Fruit fly (Drosophila melanogaster) whole organism, embryonic: ENCODE results near the gene CG5968.

Experiments used
- Abd-B ChIP-seq: fragments of 200-800 bp; sonication (Bioruptor generic); optimal IDR thresholded peaks from 2 replicates; lab custom pipeline; 2018; ENCODE audit warnings: missing biosample characterization, mild to moderate bottlenecking, missing genetic modification characterization, moderate library complexity
- Asciz ChIP-seq: fragments of 200-800 bp; sonication (Bioruptor generic); optimal IDR thresholded peaks from 2 replicates; lab custom pipeline; 2017; ENCODE audit warnings: missing biosample characterization, mild to moderate bottlenecking, missing genetic modification characterization, missing genetic modification reagents
- Atf6 ChIP-seq: fragments of 200-800 bp; sonication (Bioruptor generic); IDR thresholded peaks from 2 replicates; pipeline ENCODE4 v1.3.6; 2022; ENCODE audit warnings: missing biosample characterization, missing genetic modification characterization
- CG10462 ChIP-seq: fragments of 200-800 bp; sonication (Bioruptor generic); optimal IDR thresholded peaks from 2 replicates; lab custom pipeline; 2016; ENCODE audit warnings: missing biosample characterization, missing genetic modification characterization
- CG11696 ChIP-seq: fragments of 200-800 bp; sonication (Bioruptor generic); IDR thresholded peaks from 2 replicates; pipeline ENCODE4 v1.3.6; 2022; ENCODE audit warnings: missing biosample characterization, missing genetic modification characterization
- CG13296 ChIP-seq: fragments of 200-800 bp; sonication (Bioruptor generic); optimal IDR thresholded peaks from 3 replicates; lab custom pipeline; 2018; ENCODE audit warnings: missing biosample characterization, mild to moderate bottlenecking, missing genetic modification characterization
- CG14710 ChIP-seq: fragments of 200-800 bp; sonication (Bioruptor generic); optimal IDR thresholded peaks from 3 replicates; lab custom pipeline; 2019; ENCODE audit warnings: missing biosample characterization, mild to moderate bottlenecking, missing genetic modification characterization, moderate library complexity
- CG15514 ChIP-seq: fragments of 200-800 bp; sonication (Bioruptor generic); optimal IDR thresholded peaks from 3 replicates; lab custom pipeline; 2017; ENCODE audit warnings: missing biosample characterization, missing genetic modification characterization, mild to moderate bottlenecking, moderate library complexity, missing genetic modification reagents
- CG18599 ChIP-seq: fragments of 200-800 bp; sonication (Bioruptor generic); optimal IDR thresholded peaks from 3 replicates; lab custom pipeline; 2017; ENCODE audit warnings: missing biosample characterization, missing genetic modification characterization, mild to moderate bottlenecking, moderate library complexity, missing genetic modification reagents
- CG2116 ChIP-seq: fragments of 200-800 bp; sonication (Bioruptor generic); optimal IDR thresholded peaks from 3 replicates; lab custom pipeline; 2018; ENCODE audit warnings: missing biosample characterization, mild to moderate bottlenecking, missing genetic modification characterization
- CG2120 ChIP-seq: fragments of 200-800 bp; sonication (Bioruptor generic); optimal IDR thresholded peaks from 3 replicates; lab custom pipeline; 2016; ENCODE audit warnings: missing biosample characterization, missing genetic modification characterization
- CG2678 ChIP-seq: fragments of 200-800 bp; sonication (Bioruptor generic); optimal IDR thresholded peaks from 3 replicates; lab custom pipeline; 2019; ENCODE audit warnings: missing biosample characterization, mild to moderate bottlenecking, missing genetic modification characterization, moderate library complexity
- CG31365 ChIP-seq: fragments of 200-800 bp; sonication (Bioruptor generic); optimal IDR thresholded peaks from 2 replicates; lab custom pipeline; 2018; ENCODE audit warnings: missing biosample characterization, mild to moderate bottlenecking, missing genetic modification characterization
- CG32767 ChIP-seq: fragments of 200-800 bp; sonication (Bioruptor generic); IDR thresholded peaks from 2 replicates; pipeline ENCODE4 v1.3.6; 2022; ENCODE audit warnings: missing biosample characterization, missing genetic modification characterization
- CG34224 ChIP-seq: fragments of 200-800 bp; sonication (Bioruptor generic); IDR thresholded peaks from 3 replicates; pipeline ENCODE4 v1.3.6; 2022; ENCODE audit warnings: missing biosample characterization, missing genetic modification characterization; ENCODE audit not compliant: partially characterized antibody
- CG3995 ChIP-seq: fragments of 200-800 bp; sonication (Bioruptor generic); optimal IDR thresholded peaks from 3 replicates; lab custom pipeline; 2016; ENCODE audit warnings: missing biosample characterization, missing genetic modification characterization
- CG5953 ChIP-seq: fragments of 200-800 bp; sonication (Bioruptor generic); IDR thresholded peaks from 2 replicates; pipeline ENCODE4 v1.3.6; 2022; ENCODE audit warnings: missing biosample characterization, missing genetic modification characterization
- CG7745 ChIP-seq: fragments of 200-800 bp; sonication (Bioruptor generic); optimal IDR thresholded peaks from 2 replicates; lab custom pipeline; 2018; ENCODE audit warnings: missing biosample characterization, mild to moderate bottlenecking, missing genetic modification characterization, moderate library complexity
- CG7786 ChIP-seq: fragments of 200-800 bp; sonication (Bioruptor generic); optimal IDR thresholded peaks from 2 replicates; lab custom pipeline; 2016; ENCODE audit warnings: missing biosample characterization, missing genetic modification characterization
- CG8944 ChIP-seq: fragments of 200-800 bp; sonication (Bioruptor generic); optimal IDR thresholded peaks from 3 replicates; lab custom pipeline; 2016; ENCODE audit warnings: missing biosample characterization, missing genetic modification characterization
- CG9437 ChIP-seq: fragments of 200-800 bp; sonication (Bioruptor generic); optimal IDR thresholded peaks from 2 replicates; lab custom pipeline; 2018; ENCODE audit warnings: missing biosample characterization, mild to moderate bottlenecking, missing genetic modification characterization
- CrebB ChIP-seq: fragments of 200-800 bp; sonication (Bioruptor generic); optimal IDR thresholded peaks from 3 replicates; lab custom pipeline; 2018; ENCODE audit warnings: missing biosample characterization, mild to moderate bottlenecking, missing genetic modification characterization
- Dref ChIP-seq: fragments of 200-800 bp; sonication (Bioruptor generic); IDR thresholded peaks from 2 replicates; pipeline ENCODE4 v1.3.6; 2022; ENCODE audit warnings: missing biosample characterization, missing genetic modification characterization
- H2.0 ChIP-seq: fragments of 200-800 bp; sonication (Bioruptor generic); IDR thresholded peaks from 2 replicates; pipeline ENCODE4 v1.3.6; 2022; ENCODE audit warnings: missing biosample characterization, missing genetic modification characterization
- Hand ChIP-seq: fragments of 200-800 bp; sonication (Bioruptor generic); optimal IDR thresholded peaks from 2 replicates; lab custom pipeline; 2017; ENCODE audit warnings: mild to moderate bottlenecking, missing biosample characterization, missing genetic modification reagents, missing genetic modification characterization
- Lhr ChIP-seq: fragments of 200-800 bp; sonication (Bioruptor generic); optimal IDR thresholded peaks from 3 replicates; lab custom pipeline; 2017; ENCODE audit warnings: mild to moderate bottlenecking, missing biosample characterization, missing genetic modification reagents, missing genetic modification characterization
- Mad ChIP-seq: fragments of 200-800 bp; sonication (Bioruptor generic); optimal IDR thresholded peaks from 2 replicates; lab custom pipeline; 2016; ENCODE audit warnings: missing biosample characterization, missing genetic modification characterization
- NC2α ChIP-seq: fragments of 200-800 bp; sonication (Bioruptor generic); optimal IDR thresholded peaks from 2 replicates; lab custom pipeline; 2016; ENCODE audit warnings: missing biosample characterization, missing genetic modification characterization
- Nf-YB ChIP-seq: fragments of 200-800 bp; sonication (Bioruptor generic); optimal IDR thresholded peaks from 3 replicates; lab custom pipeline; 2019; ENCODE audit warnings: missing biosample characterization, mild to moderate bottlenecking, missing genetic modification characterization, moderate library complexity
- Oaz ChIP-seq: fragments of 200-800 bp; sonication (Bioruptor generic); IDR thresholded peaks from 2 replicates; pipeline ENCODE4 v1.3.6; 2022; ENCODE audit warnings: missing biosample characterization, missing genetic modification characterization
- Optix ChIP-seq: fragments of 200-800 bp; sonication (Bioruptor generic); IDR thresholded peaks from 3 replicates; pipeline ENCODE4 v1.3.6; 2022; ENCODE audit warnings: missing biosample characterization, missing genetic modification characterization
- Ptx1 ChIP-seq: fragments of 200-800 bp; sonication (Bioruptor generic); IDR thresholded peaks from 2 replicates; pipeline ENCODE4 v1.3.6; 2022; ENCODE audit warnings: missing biosample characterization, missing genetic modification characterization
- az2 ChIP-seq: fragments of 200-800 bp; sonication (Bioruptor generic); optimal IDR thresholded peaks from 3 replicates; lab custom pipeline; 2016; ENCODE audit warnings: missing biosample characterization, missing genetic modification characterization
- bigmax ChIP-seq: fragments of 200-800 bp; sonication (Bioruptor generic); optimal IDR thresholded peaks from 2 replicates; lab custom pipeline; 2018; ENCODE audit warnings: missing biosample characterization, mild to moderate bottlenecking, missing genetic modification characterization
- btn ChIP-seq: fragments of 200-800 bp; sonication (Bioruptor generic); optimal IDR thresholded peaks from 2 replicates; lab custom pipeline; 2016; ENCODE audit warnings: missing biosample characterization, missing genetic modification characterization
- chm ChIP-seq: fragments of 200-800 bp; sonication (Bioruptor generic); IDR thresholded peaks from 2 replicates; pipeline ENCODE4 v1.3.6; 2022; ENCODE audit warnings: missing biosample characterization, missing genetic modification characterization
- cwo ChIP-seq: fragments of 200-800 bp; sonication (Bioruptor generic); optimal IDR thresholded peaks from 3 replicates; lab custom pipeline; 2017; ENCODE audit warnings: missing biosample characterization, missing genetic modification characterization, mild to moderate bottlenecking, moderate library complexity, missing genetic modification reagents
- dati ChIP-seq: fragments of 200-800 bp; sonication (Bioruptor generic); IDR thresholded peaks from 2 replicates; pipeline ENCODE4 v1.3.6; 2022; ENCODE audit warnings: missing biosample characterization, missing genetic modification characterization
- fru ChIP-seq: fragments of >200 bp; optimal IDR thresholded peaks from 2 replicates; lab custom pipeline; 2017
- gro ChIP-seq: fragments of 200-800 bp; sonication (Bioruptor generic); optimal IDR thresholded peaks from 2 replicates; lab custom pipeline; 2016; ENCODE audit warnings: missing biosample characterization, missing genetic modification characterization
- kah ChIP-seq: fragments of 200-800 bp; sonication (Bioruptor generic); optimal IDR thresholded peaks from 2 replicates; lab custom pipeline; 2018; ENCODE audit warnings: missing biosample characterization, mild to moderate bottlenecking, missing genetic modification characterization
- kay ChIP-seq: fragments of 200-800 bp; sonication (Bioruptor generic); optimal IDR thresholded peaks from 2 replicates; lab custom pipeline; 2016; ENCODE audit warnings: missing biosample characterization, missing genetic modification characterization
- lmd ChIP-seq: fragments of 200-800 bp; sonication (Bioruptor generic); IDR thresholded peaks from 2 replicates; pipeline ENCODE4 v1.3.6; 2022; ENCODE audit warnings: missing biosample characterization, missing genetic modification characterization
- nom ChIP-seq: fragments of 200-800 bp; sonication (Bioruptor generic); optimal IDR thresholded peaks from 2 replicates; lab custom pipeline; 2017; ENCODE audit warnings: missing biosample characterization, missing genetic modification characterization, mild to moderate bottlenecking, moderate library complexity, missing genetic modification reagents
- pan ChIP-seq, 4 experiments: fragments of >200 bp in 3 of 4; fragments of 200-800 bp in 1 of 4; sonication (Bioruptor generic) in 1 of 4; optimal IDR thresholded peaks in 3 of 4; IDR thresholded peaks in 1 of 4; 2 replicates each; pipeline versions ENCODE4 v1.3.6 to Lab custom; 2017 to 2022; ENCODE audit warnings: missing biosample characterization in 2 of 4, missing genetic modification characterization in 2 of 4, mixed read lengths in 1 of 4
- sens-2 ChIP-seq: fragments of 200-800 bp; sonication (Bioruptor generic); IDR thresholded peaks from 2 replicates; pipeline ENCODE4 v1.3.6; 2022; ENCODE audit warnings: missing biosample characterization, missing genetic modification characterization
- slbo ChIP-seq: fragments of 200-800 bp; sonication (Bioruptor generic); IDR thresholded peaks from 2 replicates; pipeline ENCODE4 v1.3.6; 2022; ENCODE audit warnings: missing biosample characterization, missing genetic modification characterization
- twi ChIP-seq: fragments of 200-800 bp; optimal IDR thresholded peaks from 2 replicates; lab custom pipeline; 2019; ENCODE audit warnings: missing biosample characterization, mild to moderate bottlenecking, missing genetic modification characterization, moderate library complexity
- vvl ChIP-seq: fragments of 200-800 bp; sonication (Bioruptor generic); IDR thresholded peaks from 2 replicates; pipeline ENCODE4 v1.3.6; 2022; ENCODE audit warnings: missing biosample characterization, missing genetic modification characterization
- yki ChIP-seq: fragments of >200 bp; optimal IDR thresholded peaks from 3 replicates; lab custom pipeline; 2018
- zen ChIP-seq: fragments of 200-800 bp; sonication (Bioruptor generic); optimal IDR thresholded peaks from 3 replicates; lab custom pipeline; 2018; ENCODE audit warnings: missing biosample characterization, mild to moderate bottlenecking, missing genetic modification characterization, moderate library complexity

CG5968 gene

DNA sequence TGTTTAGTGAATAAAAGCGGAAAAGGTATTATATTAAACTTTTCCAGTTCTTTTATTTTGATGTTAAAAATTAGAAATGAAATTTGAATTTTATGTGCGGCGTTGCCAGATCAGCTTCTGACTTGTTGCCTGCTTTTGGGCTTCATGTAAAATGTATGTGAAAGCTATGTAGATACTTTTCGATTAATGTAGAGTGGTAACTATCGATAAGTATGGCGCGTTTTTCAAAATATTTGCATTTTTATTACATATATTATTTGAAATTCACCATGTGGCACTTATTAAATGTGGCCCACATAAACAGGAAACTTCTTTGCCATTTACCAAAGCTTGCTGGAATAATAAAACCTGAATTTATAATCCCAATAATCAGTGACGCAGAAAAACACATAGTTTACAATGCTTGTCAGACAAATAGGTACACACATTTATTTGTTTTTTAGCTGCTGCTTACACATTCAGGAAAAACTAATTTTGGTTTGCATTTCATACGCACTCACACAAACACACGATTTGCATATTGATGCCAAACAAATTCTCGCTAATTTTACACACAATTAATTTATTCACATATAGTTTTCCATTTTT, 42.0 kb downstream of the CG5968 start (continued):
- peak; percentile 31 for TF ChIP-seq CG14710 (tag; lab: Kevin White, UChicago)
- no peak for TF ChIP-seq yki (lab: Kevin White, UChicago)
- TF ChIP-seq sens-2 (GFP tag; lab: Robert Waterston, UW): no peak
- TF ChIP-seq Oaz (GFP tag; lab: Robert Waterston, UW): no peak
- no peak for TF ChIP-seq bigmax (GFP tag; lab: Kevin White, UChicago)
- TF ChIP-seq CG34224 (GFP tag; lab: Robert Waterston, UW): peak; percentile 42; the same call in 1 of the 3 replicates
- no peak for TF ChIP-seq Optix
- no peak for TF ChIP-seq NC2α (GFP tag; lab: Kevin White, UChicago)
- TF ChIP-seq CG15514 (GFP tag; lab: Kevin White, UChicago): peak; percentile 37
- TF ChIP-seq lmd: no peak
- TF ChIP-seq CG2678 (tag; lab: Kevin White, UChicago): no peak
- TF ChIP-seq CG18599 (GFP tag; lab: Kevin White, UChicago): no peak
- TF ChIP-seq CG13296 (GFP tag; lab: Kevin White, UChicago): no peak
- no peak for TF ChIP-seq nom (GFP tag; lab: Kevin White, UChicago)
- no peak for TF ChIP-seq CrebB (tag; lab: Kevin White, UChicago)
- TF ChIP-seq fru: no peak
- TF ChIP-seq pan (optimal IDR thresholded peaks at IDR 0.05; lab: Kevin White, UChicago): no peak
- no peak for TF ChIP-seq pan (GFP tag; optimal IDR thresholded peaks at IDR 0.05 in 1 of 2, IDR thresholded peaks at IDR 0.05 in 1 of 2)
- no peak for TF ChIP-seq Asciz
- TF ChIP-seq btn (GFP tag; lab: Kevin White, UChicago): no peak
- no peak for TF ChIP-seq CG7745 (tag; lab: Kevin White, UChicago)
- TF ChIP-seq CG9437 (GFP tag; lab: Kevin White, UChicago): no peak
- no peak for TF ChIP-seq dati
- TF ChIP-seq Dref (GFP tag; lab: Robert Waterston, UW): peak; percentile 82
- no peak for TF ChIP-seq kay (GFP tag; lab: Kevin White, UChicago)
- TF ChIP-seq zen: no peak
- no peak for TF ChIP-seq CG5953 (GFP tag; lab: Robert Waterston, UW)
- TF ChIP-seq Nf-YB: no peak
- no peak for TF ChIP-seq Hand (GFP tag; lab: Kevin White, UChicago)
- TF ChIP-seq twi (tag; lab: Kevin White, UChicago): no peak
- TF ChIP-seq CG3995 (GFP tag; lab: Kevin White, UChicago): no peak
- TF ChIP-seq Atf6 (GFP tag; lab: Robert Waterston, UW): 0 out of 2 replicates have a peak, but pooled peaks have one; percentile 21
- TF ChIP-seq H2.0 (GFP tag; lab: Robert Waterston, UW): no peak
- no peak for TF ChIP-seq CG32767
- peak; percentile 42 for TF ChIP-seq Lhr (GFP tag; lab: Kevin White, UChicago)
- TF ChIP-seq CG31365 (tag; lab: Kevin White, UChicago): no peak
- TF ChIP-seq az2 (GFP tag; lab: Kevin White, UChicago): no peak
- TF ChIP-seq CG2120 (GFP tag; lab: Kevin White, UChicago): no peak
- TF ChIP-seq Mad (GFP tag; lab: Kevin White, UChicago): no peak
- TF ChIP-seq slbo (GFP tag; lab: Robert Waterston, UW): no peak
- peak; percentile 73 for TF ChIP-seq vvl
- TF ChIP-seq Abd-B: no peak
- TF ChIP-seq CG2116 (GFP tag; lab: Kevin White, UChicago): peak; percentile 22
- no peak for TF ChIP-seq Ptx1 (GFP tag; lab: Robert Waterston, UW)
- TF ChIP-seq gro: peak; percentile 10
- TF ChIP-seq CG11696: peak; percentile 69
- no peak for TF ChIP-seq CG7786 (GFP tag; lab: Kevin White, UChicago)
- no peak for TF ChIP-seq CG8944 (GFP tag; lab: Kevin White, UChicago)
- TF ChIP-seq CG10462 (GFP tag; lab: Kevin White, UChicago): no peak
- TF ChIP-seq chm (GFP tag; lab: Robert Waterston, UW): no peak
- TF ChIP-seq kah (GFP tag; lab: Kevin White, UChicago): no peak
- no peak for TF ChIP-seq cwo (GFP tag; lab: Kevin White, UChicago)
